Worm (Caenorhabditis elegans): Measurements from ENCODE around the gene T01D1.7.

The T01D1.7 gene

DNA sequence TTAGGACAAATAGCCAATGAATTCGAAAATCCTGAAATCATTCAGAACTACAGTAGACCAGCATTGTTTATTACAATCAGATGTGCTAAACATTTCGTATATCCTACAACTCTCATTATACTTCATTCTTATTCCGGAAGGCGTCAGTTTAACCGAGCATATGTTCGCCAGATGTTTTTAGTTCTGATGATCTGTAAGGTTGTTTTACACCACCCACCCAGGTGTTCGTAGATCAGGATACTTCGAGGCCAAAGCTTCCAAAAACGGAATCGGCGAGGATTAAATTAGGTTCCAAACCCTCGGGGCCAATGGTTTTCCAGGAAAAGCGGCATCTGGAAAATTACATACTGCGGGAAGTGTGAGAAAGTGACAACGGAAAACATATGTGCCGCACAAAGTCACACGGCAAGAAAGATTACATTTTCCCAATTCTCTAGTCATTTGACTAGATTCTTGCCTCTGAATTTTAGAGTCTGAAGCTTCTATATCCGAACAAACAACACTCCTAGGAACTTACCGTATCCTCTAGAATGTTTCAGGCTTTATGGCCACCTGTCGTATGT is 12.9 kb downstream of the T01D1.7 start (continued):
- TF ChIP-seq ces-1 (GFP tag; optimal IDR thresholded peaks at IDR 0.05): no peak
- TF ChIP-seq lin-35 (GFP tag; optimal IDR thresholded peaks at IDR 0.05): no peak
- TF ChIP-seq jun-1 (tag; optimal IDR thresholded peaks at IDR 0.05): no peak
- TF ChIP-seq lsy-2 (tag; optimal IDR thresholded peaks at IDR 0.05): peak in 1 of 2 experiments; percentile 13
- TF ChIP-seq vab-15 (tag; optimal IDR thresholded peaks at IDR 0.05): no peak
- TF ChIP-seq unc-86 (tag; optimal IDR thresholded peaks at IDR 0.05): no peak
- TF ChIP-seq nhr-19 (GFP tag; conservative IDR thresholded peaks at IDR 0.05): no peak
- no peak for TF ChIP-seq pax-3 (tag; optimal IDR thresholded peaks at IDR 0.05)
- TF ChIP-seq C34B4.2 (tag; optimal IDR thresholded peaks at IDR 0.05): no peak

- TF ChIP-seq nhr-47 (tag; optimal IDR thresholded peaks at IDR 0.05) (peak; percentile 7), ztf-4 (tag; optimal IDR thresholded peaks at IDR 0.05) (peak; percentile 26), blmp-1 (tag; optimal IDR thresholded peaks at IDR 0.05) (peak; percentile 81), lin-35 (GFP tag; optimal IDR thresholded peaks at IDR 0.05) (peak; percentile 4 to 64), snu-23 (GFP tag; optimal IDR thresholded peaks at IDR 0.05) (peak; percentile 63), xbp-1 (tag; optimal IDR thresholded peaks at IDR 0.05) (peak; percentile 3), F16B12.6 (tag; optimal IDR thresholded peaks at IDR 0.05) (no peak), nhr-85 (tag) (peak; percentile 78), rnt-1 (tag; optimal IDR thresholded peaks at IDR 0.05) (peak; percentile 63), dpl-1 (GFP tag; optimal IDR thresholded peaks at IDR 0.05) (peak in 2 of 3 experiments; percentile 2 to 31), fkh-10 (GFP tag; optimal IDR thresholded peaks at IDR 0.05) (no peak), efl-1 (optimal IDR thresholded peaks at IDR 0.05) (peak; percentile 39 to 47), efl-1 (GFP tag; optimal IDR thresholded peaks at IDR 0.05 in 1 of 2) (peak; percentile 2 to 91), jun-1 (tag; optimal IDR thresholded peaks at IDR 0.05) (peak; percentile 9), mep-1 (tag; optimal IDR thresholded peaks at IDR 0.05) (peak; percentile 49), elt-3 (tag; optimal IDR thresholded peaks at IDR 0.05) (peak in 2 of 6 experiments; percentile 14 to 44), nhr-71 (tag; optimal IDR thresholded peaks at IDR 0.05) (peak; percentile 68), nhr-237 (tag; optimal IDR thresholded peaks at IDR 0.05) (no peak), nhr-20 (tag; optimal IDR thresholded peaks at IDR 0.05) (peak; percentile 48), mdl-1 (tag; optimal IDR thresholded peaks at IDR 0.05) (peak in 1 of 2 experiments; percentile 10), nhr-28 (tag; optimal IDR thresholded peaks at IDR 0.05) (no peak), fos-1 (tag; optimal IDR thresholded peaks at IDR 0.05) (peak; percentile 37), elt-2 (tag; optimal IDR thresholded peaks at IDR 0.05) (peak; percentile 32), lsy-2 (tag; optimal IDR thresholded peaks at IDR 0.05) (peak; percentile 31 to 68), aly-2 (tag; optimal IDR thresholded peaks at IDR 0.05) (no peak), lin-14 (GFP tag; optimal IDR thresholded peaks at IDR 0.05) (peak; percentile 66)
Observed at ce11 chrII:159294-159922, 14.2 kb downstream of the T01D1.7 start.

DNA sequence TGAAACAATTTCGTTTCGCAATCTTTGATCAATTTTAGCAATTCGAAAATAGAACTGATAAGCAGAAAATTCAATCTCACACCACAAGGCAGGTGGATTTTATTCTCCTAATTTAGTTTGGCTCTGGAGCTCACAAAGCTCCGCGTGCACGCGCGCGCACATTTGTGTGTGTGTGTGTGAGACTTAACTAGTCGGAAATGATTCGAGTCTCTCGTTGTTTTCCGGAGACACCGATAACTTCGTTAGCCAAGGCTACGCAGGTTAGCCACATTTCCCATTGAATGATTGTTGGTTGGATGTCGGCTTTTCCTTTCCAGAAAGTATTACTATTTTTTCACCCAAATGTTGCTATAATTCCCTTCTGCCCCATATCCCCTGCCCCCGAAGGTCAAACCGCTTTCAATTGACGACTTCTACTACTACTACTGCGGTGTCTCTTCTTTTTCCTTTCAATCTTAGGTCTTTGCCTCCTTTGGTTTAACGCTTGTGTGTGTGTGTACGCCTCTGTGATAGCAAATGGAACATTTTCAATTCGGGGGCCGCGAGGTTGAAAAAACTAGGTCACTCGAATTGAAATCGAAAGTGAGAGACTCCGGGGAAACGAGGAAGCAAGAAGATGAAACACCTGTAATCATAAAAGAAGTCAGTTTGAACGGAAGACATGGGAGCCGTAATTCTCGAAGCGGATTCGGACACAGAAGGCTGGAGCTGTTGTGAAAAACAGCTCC is 15.4 kb downstream of the T01D1.7 start:
- TF ChIP-seq pqm-1 (tag; optimal IDR thresholded peaks at IDR 0.05) (no peak), zag-1 (tag; optimal IDR thresholded peaks at IDR 0.05) (no peak), irx-1 (tag; optimal IDR thresholded peaks at IDR 0.05) (no peak), nhr-85 (tag) (peak; percentile 27), ceh-82 (tag; optimal IDR thresholded peaks at IDR 0.05) (no peak), lin-14 (GFP tag; optimal IDR thresholded peaks at IDR 0.05) (peak; percentile 61), xbp-1 (tag; optimal IDR thresholded peaks at IDR 0.05) (no peak), nhr-47 (tag; optimal IDR thresholded peaks at IDR 0.05) (peak; percentile 44), F16B12.6 (tag; optimal IDR thresholded peaks at IDR 0.05) (no peak), swsn-7 (tag; optimal IDR thresholded peaks at IDR 0.05) (peak; percentile 6), nhr-71 (tag; optimal IDR thresholded peaks at IDR 0.05) (peak; percentile 58), fkh-8 (tag; optimal IDR thresholded peaks at IDR 0.05) (peak; percentile 76), elt-3 (tag; optimal IDR thresholded peaks at IDR 0.05) (peak in 1 of 6 experiments; percentile 17), blmp-1 (tag; optimal IDR thresholded peaks at IDR 0.05) (peak; percentile 98), ceh-63 (GFP tag; optimal IDR thresholded peaks at IDR 0.05) (no peak), tbx-2 (tag; optimal IDR thresholded peaks at IDR 0.05) (peak; percentile 22), nhr-84 (tag; optimal IDR thresholded peaks at IDR 0.05) (no peak), ceh-90 (tag; optimal IDR thresholded peaks at IDR 0.05) (no peak)
